Worm (Caenorhabditis elegans) whole organism, early embryonic: ENCODE data around the gene F21D9.3.
"Not testable (repeated sequence)": the region's sequence is repeated elsewhere in the genome, so short reads cannot be mapped to it uniquely, and the experiment has no call there.

Experiments used
- B0310.2 ChIP-seq: sonication (generic microtip); optimal IDR thresholded peaks from 2 replicates; lab custom pipeline; 2016; ENCODE audit warnings: mild to moderate bottlenecking, missing genetic modification characterization, missing compliant biosample characterization
- F13C5.2 ChIP-seq: sonication (generic microtip); optimal IDR thresholded peaks from 2 replicates; lab custom pipeline; 2017; ENCODE audit warnings: mild to moderate bottlenecking, missing genetic modification characterization, inconsistent platforms, missing compliant biosample characterization
- aly-1 ChIP-seq: sonication (generic microtip); optimal IDR thresholded peaks from 2 replicates; lab custom pipeline; 2016; ENCODE audit warnings: missing genetic modification characterization, missing compliant biosample characterization
- ama-1 ChIP-seq: fragments of 150-350 bp; optimal IDR thresholded peaks from 2 replicates; lab custom pipeline; 2014
- ceh-13 ChIP-seq: fragments of 200-800 bp; sonication (Bioruptor generic); optimal IDR thresholded peaks from 2 replicates; lab custom pipeline; 2018; ENCODE audit warnings: mild to moderate bottlenecking, missing genetic modification characterization, missing compliant biosample characterization
- ceh-36 ChIP-seq: sonication (generic microtip); optimal IDR thresholded peaks from 2 replicates; lab custom pipeline; 2016; ENCODE audit warnings: missing genetic modification characterization, inconsistent platforms, missing compliant biosample characterization
- ets-7 ChIP-seq: sonication (generic microtip); optimal IDR thresholded peaks from 2 replicates; lab custom pipeline; 2016; ENCODE audit warnings: missing genotype, missing genetic modification characterization, missing compliant biosample characterization
- flt-1 ChIP-seq: fragments of 200-800 bp; sonication (Bioruptor generic); IDR thresholded peaks from 2 replicates; pipeline ENCODE4 v1.3.6; 2022; ENCODE audit warnings: missing genetic modification characterization, missing compliant biosample characterization
- hmbx-1 ChIP-seq: sonication (generic microtip); optimal IDR thresholded peaks from 2 replicates; lab custom pipeline; 2016; ENCODE audit warnings: mild to moderate bottlenecking, missing genetic modification characterization, missing compliant biosample characterization
- hmg-4 ChIP-seq: fragments of 200-800 bp; sonication (Bioruptor generic); optimal IDR thresholded peaks from 2 replicates; lab custom pipeline; 2018; ENCODE audit warnings: mild to moderate bottlenecking, missing genetic modification characterization, missing compliant biosample characterization
- hnd-1 ChIP-seq: sonication (generic microtip); optimal IDR thresholded peaks from 2 replicates; lab custom pipeline; 2016; ENCODE audit warnings: missing genetic modification characterization, missing compliant biosample characterization
- pes-1 ChIP-seq: fragments of 200-800 bp; sonication (Bioruptor generic); IDR thresholded peaks from 2 replicates; pipeline ENCODE4 v1.3.6; 2022; ENCODE audit warnings: missing genetic modification reagents, missing genetic modification characterization, missing compliant biosample characterization
- scrt-1 ChIP-seq: fragments of 200-800 bp; sonication (Bioruptor generic); IDR thresholded peaks from 2 replicates; pipeline ENCODE4 v1.3.6; 2022; ENCODE audit warnings: missing genetic modification characterization, missing compliant biosample characterization
- sea-1 ChIP-seq: fragments of 200-800 bp; sonication (Bioruptor generic); conservative IDR thresholded peaks from 2 replicates; pipeline ENCODE4 v1.3.6; 2022; ENCODE audit warnings: missing genetic modification characterization, missing compliant biosample characterization
- tbx-11 ChIP-seq: fragments of 200-800 bp; sonication (Bioruptor generic); IDR thresholded peaks from 2 replicates; pipeline ENCODE4 v1.3.6; 2022; ENCODE audit warnings: missing genetic modification characterization, missing compliant biosample characterization
- tbx-37 ChIP-seq: fragments of 200-800 bp; sonication (Bioruptor generic); conservative IDR thresholded peaks from 2 replicates; pipeline ENCODE4 v1.3.6; 2022; ENCODE audit warnings: missing genetic modification reagents, missing genetic modification characterization, missing compliant biosample characterization
- tra-4 ChIP-seq: sonication (generic microtip); optimal IDR thresholded peaks from 2 replicates; lab custom pipeline; 2017; ENCODE audit warnings: missing genetic modification characterization, missing compliant biosample characterization

Gene F21D9.3

DNA sequence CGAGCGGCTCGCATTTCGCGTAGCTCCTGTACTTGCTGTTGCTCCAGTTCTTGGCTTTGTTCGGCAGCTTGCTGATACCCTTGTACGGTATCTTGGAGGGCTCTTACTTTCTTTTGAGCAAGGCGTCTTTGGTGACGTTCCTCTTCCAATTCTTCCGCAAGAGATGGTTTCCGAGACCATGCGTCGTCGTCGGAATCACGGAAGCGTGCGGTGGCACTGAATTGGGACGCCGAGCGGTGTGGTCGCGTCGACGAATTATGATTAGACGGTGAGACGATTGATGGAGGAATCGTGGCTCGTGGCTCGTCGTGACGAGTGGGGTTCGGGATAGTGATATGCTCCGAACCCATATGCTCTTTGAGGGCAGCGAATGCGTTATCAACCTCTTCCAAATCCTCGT lies 18.8 kb upstream of the F21D9.3 start:
- no peak for TF ChIP-seq hnd-1 (tag; lab: Kevin White, UChicago)
- no peak for TF ChIP-seq flt-1 (GFP tag; lab: Robert Waterston, UW)
- TF ChIP-seq ceh-13 (GFP tag; lab: Kevin White, UChicago) = no peak
- TF ChIP-seq F13C5.2 (tag; lab: Kevin White, UChicago) = no peak
- no peak for TF ChIP-seq scrt-1 (GFP tag; lab: Robert Waterston, UW)
- no peak for TF ChIP-seq ets-7 (tag; lab: Kevin White, UChicago)
- no peak for TF ChIP-seq tbx-37 (GFP tag; lab: Robert Waterston, UW)
- TF ChIP-seq hmg-4 = no peak
- TF ChIP-seq tbx-11 (GFP tag; lab: Robert Waterston, UW) = no peak
- no peak for TF ChIP-seq pes-1 (GFP tag; lab: Robert Waterston, UW)
- no peak for TF ChIP-seq ama-1 (lab: Kevin White, UChicago)
- no peak for TF ChIP-seq ceh-36 (tag; lab: Kevin White, UChicago)
- TF ChIP-seq hmbx-1 (tag; lab: Kevin White, UChicago) = no peak
- no peak for TF ChIP-seq sea-1 (GFP tag; lab: Robert Waterston, UW)
- no peak for TF ChIP-seq tra-4 (tag; lab: Kevin White, UChicago)

DNA sequence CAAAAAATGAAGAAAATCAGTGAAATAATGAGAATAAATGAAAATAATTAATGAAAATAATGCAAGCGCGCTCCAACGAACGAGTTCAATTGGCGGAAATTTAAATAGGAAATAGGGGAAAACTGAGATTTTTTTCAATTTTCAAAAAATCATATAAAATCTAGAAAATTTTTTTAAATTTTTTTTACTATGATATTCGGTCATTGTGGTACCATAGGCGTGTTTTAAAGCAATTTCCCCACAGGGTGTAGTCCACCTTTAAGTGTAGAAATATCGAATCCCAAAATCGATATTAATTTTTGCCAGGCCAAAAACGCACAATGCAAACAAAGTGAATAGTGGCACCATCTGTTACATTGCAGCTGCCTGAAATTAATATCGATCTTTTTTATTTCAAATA lies 6.6 kb upstream of the F21D9.3 start, which contains the start of gene F21D9.1:
Gene F21D9.1 (plus strand): TSS at position 301 of the 400 bp plus-strand sequence.
- not testable (repeated sequence) for TF ChIP-seq ets-7 (tag; lab: Kevin White, UChicago); hmg-4; tra-4 (tag; lab: Kevin White, UChicago)

DNA sequence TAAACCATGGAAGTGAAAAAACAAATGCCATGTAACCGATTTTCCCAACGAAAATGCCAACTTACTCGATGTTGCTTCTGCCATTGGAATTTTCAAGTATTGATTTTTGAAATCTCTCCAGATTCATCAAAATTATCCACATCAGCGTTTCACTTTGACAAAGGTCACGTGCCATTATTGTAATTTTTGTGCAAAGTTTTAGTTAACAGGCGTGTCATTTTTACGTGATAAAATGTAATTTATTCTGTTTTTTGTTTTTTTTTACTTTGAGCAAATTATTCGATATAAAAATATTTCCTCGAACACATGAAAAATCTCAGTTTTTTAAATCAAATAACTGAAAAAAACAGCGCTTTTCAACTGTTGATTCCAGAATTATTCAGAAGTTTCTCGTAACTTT lies 4.8 kb upstream of the F21D9.3 start, which contains the start of gene F21D9.2:
Gene F21D9.2 (minus strand): TSS at position 101 of the 400 bp plus-strand sequence.
- TF ChIP-seq hnd-1 (tag; lab: Kevin White, UChicago) = no peak
- no peak for TF ChIP-seq F13C5.2 (tag; lab: Kevin White, UChicago)
- TF ChIP-seq ceh-36 (tag; lab: Kevin White, UChicago) = no peak
- no peak for TF ChIP-seq tbx-11 (GFP tag; lab: Robert Waterston, UW)
- TF ChIP-seq ets-7 (tag; lab: Kevin White, UChicago) = no peak
- TF ChIP-seq pes-1 (GFP tag; lab: Robert Waterston, UW) = no peak

ce11 chrV:19260686-19261085 lies 3.1 kb upstream of the F21D9.3 start:
- TF ChIP-seq ceh-13 (GFP tag; lab: Kevin White, UChicago) = no peak
- no peak for TF ChIP-seq sea-1 (GFP tag; lab: Robert Waterston, UW)

DNA sequence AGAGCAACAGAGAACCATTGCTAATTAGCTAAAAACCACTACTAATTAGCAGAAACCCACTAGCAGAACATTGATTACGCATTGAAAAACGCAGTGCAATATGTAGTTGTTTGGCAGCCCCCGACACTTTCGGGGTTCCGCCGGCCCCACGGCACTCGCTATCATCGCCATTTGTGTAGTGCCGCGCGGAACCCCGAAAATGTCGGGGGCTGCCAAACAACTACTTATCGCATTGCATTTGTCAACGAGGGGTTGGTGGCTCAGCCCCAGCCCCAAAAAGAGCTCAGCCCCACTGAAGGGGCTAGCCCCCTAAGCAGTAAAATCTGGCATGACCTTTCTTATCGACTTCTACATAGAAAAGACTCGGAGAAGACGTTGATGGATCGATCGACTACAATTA lies 1.9 kb upstream of the F21D9.3 start:
- TF ChIP-seq B0310.2 (tag; lab: Kevin White, UChicago) (no peak), scrt-1 (GFP tag; lab: Robert Waterston, UW) (no peak), ets-7 (tag; lab: Kevin White, UChicago) (no peak), tbx-11 (GFP tag; lab: Robert Waterston, UW) (no peak), hmbx-1 (tag; lab: Kevin White, UChicago) (no peak)

DNA sequence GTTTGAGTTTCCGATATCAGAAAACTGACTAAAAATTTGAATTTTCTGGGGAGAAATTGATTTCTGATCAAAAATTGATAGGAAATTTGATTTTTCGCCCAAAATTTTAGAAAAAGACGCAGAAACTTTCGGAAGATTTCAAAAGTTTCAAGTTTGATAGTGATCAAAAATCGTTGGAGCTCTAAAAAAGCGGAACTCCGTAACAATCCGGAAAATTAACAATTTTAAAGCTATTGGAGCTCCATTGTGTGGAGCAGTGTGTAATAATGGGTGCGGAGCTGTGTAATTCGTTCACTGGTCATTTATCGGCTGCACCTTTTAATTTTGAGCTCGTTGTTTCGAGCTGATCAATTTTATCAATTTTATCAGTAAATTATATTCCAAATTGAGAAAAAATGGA lies 4.0 kb downstream of the F21D9.3 start, which contains the start of gene F21D9.4:
Gene F21D9.4 (plus strand): TSS at position 301 of the 400 bp plus-strand sequence.
- TF ChIP-seq tra-4 (tag; lab: Kevin White, UChicago) (no peak), sea-1 (GFP tag; lab: Robert Waterston, UW) (no peak), B0310.2 (tag; lab: Kevin White, UChicago) (no peak), hmbx-1 (tag; lab: Kevin White, UChicago) (no peak), ceh-36 (tag; lab: Kevin White, UChicago) (no peak), tbx-11 (GFP tag; lab: Robert Waterston, UW) (no peak), hmg-4 (no peak), ets-7 (tag; lab: Kevin White, UChicago) (no peak)

DNA sequence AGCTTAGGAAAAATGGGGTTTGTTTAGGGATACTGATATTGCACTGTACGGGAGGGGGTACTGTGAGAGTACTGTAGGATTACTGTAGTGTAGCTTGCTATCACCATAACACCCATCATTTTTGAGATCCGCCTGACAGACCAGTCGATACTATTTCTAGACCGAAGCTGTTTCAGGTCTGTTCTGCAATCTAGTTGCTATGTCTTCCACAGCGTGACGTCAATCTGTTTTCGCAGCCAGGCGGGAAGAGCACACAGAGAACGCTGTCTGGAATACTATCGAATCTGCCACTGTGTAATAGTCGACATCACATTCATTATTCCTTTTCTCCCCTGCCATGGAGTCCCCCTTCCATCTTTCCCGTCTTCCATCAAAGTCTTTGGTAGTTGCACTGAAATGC lies 5.7 kb downstream of the F21D9.3 start, which contains the start of gene F21D9.11:
Gene F21D9.11 (plus strand): TSS at position 301 of the 400 bp plus-strand sequence.
- TF ChIP-seq flt-1 (GFP tag; lab: Robert Waterston, UW) = no peak
- TF ChIP-seq hmg-4 = no peak
- no peak for TF ChIP-seq F13C5.2 (tag; lab: Kevin White, UChicago)
- TF ChIP-seq aly-1 (tag; lab: Kevin White, UChicago) = no peak
- TF ChIP-seq hnd-1 (tag; lab: Kevin White, UChicago) = no peak
- no peak for TF ChIP-seq pes-1 (GFP tag; lab: Robert Waterston, UW)
- no peak for TF ChIP-seq tra-4 (tag; lab: Kevin White, UChicago)
- TF ChIP-seq scrt-1 (GFP tag; lab: Robert Waterston, UW) = no peak
- no peak for TF ChIP-seq B0310.2 (tag; lab: Kevin White, UChicago)
- TF ChIP-seq hmbx-1 (tag; lab: Kevin White, UChicago) = no peak
- no peak for TF ChIP-seq ceh-36 (tag; lab: Kevin White, UChicago)
- TF ChIP-seq tbx-11 (GFP tag; lab: Robert Waterston, UW) = no peak
- TF ChIP-seq ets-7 (tag; lab: Kevin White, UChicago) = no peak
- no peak for TF ChIP-seq tbx-37 (GFP tag; lab: Robert Waterston, UW)

- TF ChIP-seq hnd-1 (tag; lab: Kevin White, UChicago) (no peak), ceh-36 (tag; lab: Kevin White, UChicago) (no peak), tra-4 (tag; lab: Kevin White, UChicago) (no peak), scrt-1 (GFP tag; lab: Robert Waterston, UW) (no peak), tbx-37 (GFP tag; lab: Robert Waterston, UW) (no peak), sea-1 (GFP tag; lab: Robert Waterston, UW) (no peak), hmbx-1 (tag; lab: Kevin White, UChicago) (no peak), flt-1 (GFP tag; lab: Robert Waterston, UW) (no peak), aly-1 (tag; lab: Kevin White, UChicago) (no peak), hmg-4 (no peak), tbx-11 (GFP tag; lab: Robert Waterston, UW) (no peak), F13C5.2 (tag; lab: Kevin White, UChicago) (no peak), ama-1 (lab: Kevin White, UChicago) (no peak), B0310.2 (tag; lab: Kevin White, UChicago) (no peak), ceh-13 (GFP tag; lab: Kevin White, UChicago) (no peak), pes-1 (GFP tag; lab: Robert Waterston, UW) (no peak), ets-7 (tag; lab: Kevin White, UChicago) (no peak)
Measured at ce11 chrV:19250983-19251382, 6.6 kb downstream of the F21D9.3 start, which contains the start of gene str-81. Gene str-81 (minus strand): TSS chrV:19251083.
